Worm (Caenorhabditis elegans) whole organism, L4 larva: ENCODE results near the gene R04F11.2.
A peak's percentile ranks its signal among the peaks of the same experiment; 100 is the strongest.

Source experiments
- D1046.2 ChIP-seq: fragments of 200-800 bp; sonication (Bioruptor generic); IDR thresholded peaks from 2 replicates; pipeline ENCODE4 v1.3.6; 2022; ENCODE audit warnings: missing genetic modification characterization, missing compliant biosample characterization
- F44E2.7 ChIP-seq: fragments of 200-800 bp; sonication (Bioruptor generic); IDR thresholded peaks from 2 replicates; pipeline ENCODE4 v2.1.2; 2022; ENCODE audit warnings: missing genetic modification characterization, missing compliant biosample characterization
- R02D3.7 ChIP-seq: fragments of 150-350 bp; sonication (generic microtip); optimal IDR thresholded peaks from 3 replicates; lab custom pipeline; 2014; ENCODE audit warnings: missing biosample characterization, missing genetic modification characterization
- T20F7.1 ChIP-seq: fragments of 200-800 bp; sonication (Bioruptor generic); optimal IDR thresholded peaks from 2 replicates; lab custom pipeline; 2018; ENCODE audit warnings: mild to moderate bottlenecking, missing genetic modification characterization, missing compliant biosample characterization
- ZK546.5 ChIP-seq, 2 experiments: sonication (generic microtip); optimal IDR thresholded peaks; 2 replicates each; lab custom pipeline; 2017; ENCODE audit warnings: missing biosample characterization in 2 of 2, missing genetic modification characterization in 2 of 2
- aly-2 ChIP-seq: sonication (generic microtip); optimal IDR thresholded peaks from 2 replicates; lab custom pipeline; 2018; ENCODE audit warnings: missing biosample characterization, missing genetic modification characterization
- ceh-20 ChIP-seq: fragments of 200-800 bp; sonication (Bioruptor generic); IDR thresholded peaks from 2 replicates; pipeline ENCODE4 v1.3.6; 2022; ENCODE audit warnings: missing genetic modification reagents, missing genetic modification characterization, missing compliant biosample characterization
- ceh-32 ChIP-seq: sonication (generic microtip); optimal IDR thresholded peaks from 2 replicates; lab custom pipeline; 2016; ENCODE audit warnings: mild to moderate bottlenecking, missing genetic modification characterization, missing compliant biosample characterization; ENCODE audit not compliant: poor library complexity
- ceh-44 ChIP-seq: fragments of 200-800 bp; sonication (Bioruptor generic); IDR thresholded peaks from 2 replicates; pipeline ENCODE4 v1.3.6; 2022; ENCODE audit warnings: missing genetic modification reagents, missing genetic modification characterization, missing compliant biosample characterization
- ctbp-1 ChIP-seq: fragments of 200-800 bp; sonication (Bioruptor generic); IDR thresholded peaks from 2 replicates; pipeline ENCODE4 v1.3.6; 2022; ENCODE audit warnings: missing genetic modification reagents, missing genetic modification characterization, missing compliant biosample characterization
- daf-16 ChIP-seq, 3 experiments: sonication (generic microtip); optimal IDR thresholded peaks; 2 replicates each; lab custom pipeline; 2016 to 2017; ENCODE audit warnings: missing genetic modification characterization in 3 of 3, missing genetic modification reagents in 3 of 3, mild to moderate bottlenecking in 2 of 3, missing compliant biosample characterization in 2 of 3, missing biosample characterization in 1 of 3, moderate library complexity in 1 of 3
- dmd-6 ChIP-seq: fragments of 200-800 bp; sonication (Bioruptor generic); IDR thresholded peaks from 2 replicates; pipeline ENCODE4 v1.3.6; 2022; ENCODE audit warnings: missing genetic modification reagents, missing genetic modification characterization, missing compliant biosample characterization
- dmd-8 ChIP-seq: fragments of 200-800 bp; sonication (Bioruptor generic); IDR thresholded peaks from 2 replicates; pipeline ENCODE4 v1.3.6; 2022; ENCODE audit warnings: missing genetic modification characterization, missing compliant biosample characterization
- dpl-1 ChIP-seq: fragments of 150-350 bp; optimal IDR thresholded peaks from 2 replicates; lab custom pipeline; 2014; ENCODE audit warnings: missing biosample characterization, missing genetic modification reagents, missing genetic modification characterization
- dve-1 ChIP-seq: sonication (generic microtip); optimal IDR thresholded peaks from 2 replicates; lab custom pipeline; 2017; ENCODE audit warnings: antibody characterized with exemption, mild to moderate bottlenecking, missing genetic modification characterization, missing compliant biosample characterization; ENCODE audit not compliant: insufficient read depth
- fkh-10 ChIP-seq: fragments of 150-350 bp; optimal IDR thresholded peaks from 2 replicates; lab custom pipeline; 2014; ENCODE audit warnings: missing biosample characterization, missing genetic modification reagents, missing genetic modification characterization
- hif-1 ChIP-seq, 2 experiments: sonication (generic microtip); optimal IDR thresholded peaks; 2 replicates each; lab custom pipeline; 2016 to 2017; ENCODE audit warnings: missing compliant biosample characterization in 2 of 2, missing genetic modification characterization in 2 of 2, missing genetic modification reagents in 2 of 2, missing genotype in 2 of 2, mild to moderate bottlenecking in 1 of 2
- hlh-11 ChIP-seq: fragments of 200-800 bp; sonication (Bioruptor generic); optimal IDR thresholded peaks from 2 replicates; lab custom pipeline; 2018; ENCODE audit warnings: mild to moderate bottlenecking, missing genetic modification characterization, missing compliant biosample characterization
- hlh-30 ChIP-seq: sonication (generic microtip); optimal IDR thresholded peaks from 2 replicates; lab custom pipeline; 2017; ENCODE audit warnings: antibody characterized with exemption, mild to moderate bottlenecking, missing genetic modification characterization, missing compliant biosample characterization; ENCODE audit not compliant: insufficient read depth
- jun-1 ChIP-seq: fragments of 150-350 bp; optimal IDR thresholded peaks from 2 replicates; lab custom pipeline; 2014; ENCODE audit warnings: missing biosample characterization, missing genetic modification reagents, missing genetic modification characterization
- lim-7 ChIP-seq: fragments of 200-800 bp; sonication (Bioruptor generic); IDR thresholded peaks from 2 replicates; pipeline ENCODE4 v1.3.6; 2022; ENCODE audit warnings: missing genetic modification characterization, missing compliant biosample characterization
- lin-13 ChIP-seq: fragments of 150-350 bp; optimal IDR thresholded peaks from 2 replicates; lab custom pipeline; 2014; ENCODE audit warnings: missing biosample characterization, missing genetic modification reagents, missing genetic modification characterization
- lin-15B ChIP-seq: fragments of 150-350 bp; sonication (generic microtip); optimal IDR thresholded peaks from 3 replicates; lab custom pipeline; 2014; ENCODE audit warnings: missing biosample characterization, missing genetic modification characterization
- lin-38 ChIP-seq: fragments of 200-800 bp; sonication (Bioruptor generic); IDR thresholded peaks from 2 replicates; pipeline ENCODE4 v1.3.6; 2022; ENCODE audit warnings: missing genetic modification reagents, missing genetic modification characterization, missing compliant biosample characterization
- lin-39 ChIP-seq: fragments of 150-350 bp; optimal IDR thresholded peaks from 2 replicates; lab custom pipeline; 2014; ENCODE audit warnings: missing biosample characterization, missing genetic modification reagents, missing genetic modification characterization
- lsy-2 ChIP-seq, 2 experiments: fragments of 150-350 bp in 1 of 2; sonication (generic microtip) in 1 of 2; optimal IDR thresholded peaks; 2 replicates each; lab custom pipeline; 2014 to 2017; ENCODE audit warnings: missing biosample characterization in 2 of 2, missing genetic modification characterization in 2 of 2
- madf-5 ChIP-seq, 2 experiments: fragments of 200-800 bp; sonication (Bioruptor generic); IDR thresholded peaks; 2 replicates each; pipeline ENCODE4 v1.3.6; 2022; ENCODE audit warnings: missing compliant biosample characterization in 2 of 2, missing genetic modification characterization in 2 of 2
- madf-9 ChIP-seq: fragments of 200-800 bp; sonication (Bioruptor generic); conservative IDR thresholded peaks from 2 replicates; pipeline ENCODE4 v1.3.6; 2022; ENCODE audit warnings: missing genetic modification reagents, missing genetic modification characterization, missing compliant biosample characterization
- mdl-1 ChIP-seq, 2 experiments: fragments of 150-350 bp in 1 of 2; sonication (generic microtip) in 1 of 2; optimal IDR thresholded peaks; 2 replicates each; lab custom pipeline; 2014 to 2017; ENCODE audit warnings: missing biosample characterization in 2 of 2, missing genetic modification characterization in 2 of 2
- mep-1 ChIP-seq: fragments of 150-350 bp; sonication (generic microtip); optimal IDR thresholded peaks from 3 replicates; lab custom pipeline; 2014; ENCODE audit warnings: missing biosample characterization, missing genetic modification characterization
- mxl-3 ChIP-seq: fragments of 200-800 bp; sonication (Bioruptor generic); optimal IDR thresholded peaks from 2 replicates; lab custom pipeline; 2018; ENCODE audit warnings: mild to moderate bottlenecking, missing genetic modification characterization, missing compliant biosample characterization
- nhr-102 ChIP-seq: sonication (generic microtip); optimal IDR thresholded peaks from 2 replicates; lab custom pipeline; 2016; ENCODE audit warnings: mild to moderate bottlenecking, missing genetic modification characterization, moderate library complexity, missing compliant biosample characterization
- nhr-11 ChIP-seq: fragments of 150-350 bp; optimal IDR thresholded peaks from 2 replicates; lab custom pipeline; 2014; ENCODE audit warnings: missing biosample characterization, missing genetic modification characterization
- nhr-41 ChIP-seq: fragments of 200-800 bp; sonication (Bioruptor generic); IDR thresholded peaks from 2 replicates; pipeline ENCODE4 v1.3.6; 2022; ENCODE audit warnings: missing genetic modification reagents, missing genetic modification characterization, missing compliant biosample characterization
- nhr-6 ChIP-seq: fragments of 150-350 bp; optimal IDR thresholded peaks from 2 replicates; lab custom pipeline; 2014; ENCODE audit warnings: missing biosample characterization, missing genetic modification characterization
- nhr-77 ChIP-seq: fragments of 150-350 bp; optimal IDR thresholded peaks from 2 replicates; lab custom pipeline; 2014; ENCODE audit warnings: missing biosample characterization, missing genetic modification characterization
- pha-4 ChIP-seq, 2 experiments: fragments of 150-350 bp in 1 of 2; fragments of 200-800 bp in 1 of 2; sonication (Bioruptor generic) in 1 of 2; IDR thresholded peaks in 1 of 2; optimal IDR thresholded peaks in 1 of 2; 2 replicates each; pipeline versions ENCODE4 v1.3.6 to Lab custom; 2014 to 2022; ENCODE audit warnings: missing genetic modification characterization in 2 of 2, missing genetic modification reagents in 2 of 2, missing biosample characterization in 1 of 2, missing compliant biosample characterization in 1 of 2
- php-3 ChIP-seq: fragments of 200-800 bp; sonication (Bioruptor generic); IDR thresholded peaks from 2 replicates; pipeline ENCODE4 v1.3.6; 2022; ENCODE audit warnings: missing genetic modification reagents, missing genetic modification characterization, missing compliant biosample characterization
- pqm-1 ChIP-seq: sonication (generic microtip); optimal IDR thresholded peaks from 2 replicates; lab custom pipeline; 2017; ENCODE audit warnings: missing biosample characterization, missing genetic modification characterization
- sdz-12 ChIP-seq: fragments of 200-800 bp; sonication (Bioruptor generic); optimal IDR thresholded peaks from 2 replicates; lab custom pipeline; 2018; ENCODE audit warnings: mild to moderate bottlenecking, missing genetic modification characterization, missing compliant biosample characterization
- set-16 ChIP-seq: fragments of 200-800 bp; sonication (Bioruptor generic); IDR thresholded peaks from 2 replicates; pipeline ENCODE4 v1.3.6; 2022; ENCODE audit warnings: missing genetic modification reagents, missing genetic modification characterization, missing compliant biosample characterization
- snpc-1.2 ChIP-seq: fragments of 200-800 bp; sonication (Bioruptor generic); IDR thresholded peaks from 2 replicates; pipeline ENCODE4 v1.3.6; 2022; ENCODE audit warnings: missing genetic modification reagents, missing genetic modification characterization, missing compliant biosample characterization
- spr-1 ChIP-seq: sonication (generic microtip); optimal IDR thresholded peaks from 2 replicates; lab custom pipeline; 2016; ENCODE audit warnings: mild to moderate bottlenecking, missing genetic modification characterization, missing compliant biosample characterization
- tag-97 ChIP-seq: fragments of 200-800 bp; sonication (Bioruptor generic); IDR thresholded peaks from 2 replicates; pipeline ENCODE4 v1.3.6; 2022; ENCODE audit warnings: missing genetic modification characterization, missing compliant biosample characterization
- tra-1 ChIP-seq: fragments of 200-800 bp; sonication (Bioruptor generic); IDR thresholded peaks from 2 replicates; pipeline ENCODE4 v1.3.6; 2022; ENCODE audit warnings: missing genetic modification reagents, missing genetic modification characterization, missing compliant biosample characterization
- unc-130 ChIP-seq: sonication (generic microtip); optimal IDR thresholded peaks from 2 replicates; lab custom pipeline; 2016; ENCODE audit warnings: missing genetic modification reagents, missing genetic modification characterization, missing compliant biosample characterization
- zip-11 ChIP-seq: fragments of 200-800 bp; sonication (Bioruptor generic); IDR thresholded peaks from 2 replicates; pipeline ENCODE4 v1.3.6; 2022; ENCODE audit warnings: missing genetic modification characterization, missing compliant biosample characterization

Gene R04F11.2

ce11 chrV:12288577-12288976 is 29.6 kb upstream of the R04F11.2 start, which contains the start of gene rskd-1:
Gene rskd-1 (minus strand): TSS chrV:12288615.
- TF ChIP-seq lin-39 (no peak), tra-1 (no peak), dmd-6 (GFP tag; lab: Robert Waterston, UW) (no peak), T20F7.1 (peak; percentile 40), lin-13 (GFP tag; lab: Kevin White, UChicago) (no peak), mdl-1 (tag; optimal IDR thresholded peaks at IDR 0.05; lab: Kevin White, UChicago) (no peak), pqm-1 (tag; lab: Kevin White, UChicago) (no peak), sdz-12 (no peak), lsy-2 (tag; optimal IDR thresholded peaks at IDR 0.05; lab: Kevin White, UChicago) (peak in 1 of 2 experiments; percentile 40), nhr-11 (tag; lab: Kevin White, UChicago) (no peak), dve-1 (tag; lab: Kevin White, UChicago) (peak; percentile 17), nhr-6 (tag; lab: Kevin White, UChicago) (peak; percentile 76), jun-1 (no peak), madf-9 (GFP tag; lab: Robert Waterston, UW) (no peak), nhr-41 (no peak), hlh-11 (tag; lab: Kevin White, UChicago) (no peak), pha-4 (GFP tag; IDR thresholded peaks at IDR 0.05; lab: Robert Waterston, UW) (no peak), pha-4 (tag; optimal IDR thresholded peaks at IDR 0.05; lab: Kevin White, UChicago) (peak; percentile 78), D1046.2 (GFP tag; lab: Robert Waterston, UW) (no peak), R02D3.7 (tag; lab: Kevin White, UChicago) (no peak), unc-130 (no peak), nhr-102 (no peak), dpl-1 (GFP tag; lab: Kevin White, UChicago) (peak; percentile 1), tag-97 (GFP tag; lab: Robert Waterston, UW) (no peak), hlh-30 (tag; lab: Kevin White, UChicago) (peak; percentile 38), hif-1 (tag; optimal IDR thresholded peaks at IDR 0.05; lab: Kevin White, UChicago) (no peak), fkh-10 (no peak), ZK546.5 (tag; optimal IDR thresholded peaks at IDR 0.05; lab: Kevin White, UChicago) (no peak), ceh-32 (tag; lab: Kevin White, UChicago) (no peak), set-16 (no peak), lin-15B (no peak), mep-1 (tag; lab: Kevin White, UChicago) (peak; percentile 32), aly-2 (tag; lab: Kevin White, UChicago) (no peak), ctbp-1 (GFP tag; lab: Robert Waterston, UW) (no peak), ceh-20 (GFP tag; lab: Robert Waterston, UW) (no peak), madf-5 (GFP tag; IDR thresholded peaks at IDR 0.05; lab: Robert Waterston, UW) (no peak), dmd-8 (GFP tag; lab: Robert Waterston, UW) (no peak), F44E2.7 (GFP tag; lab: Robert Waterston, UW) (no peak), nhr-77 (tag; lab: Kevin White, UChicago) (no peak), snpc-1.2 (GFP tag; lab: Robert Waterston, UW) (no peak), zip-11 (GFP tag; lab: Robert Waterston, UW) (no peak), ceh-44 (GFP tag; lab: Robert Waterston, UW) (no peak), spr-1 (no peak), php-3 (GFP tag; lab: Robert Waterston, UW) (no peak), daf-16 (GFP tag; optimal IDR thresholded peaks at IDR 0.05; lab: Kevin White, UChicago) (peak in 1 of 2 experiments; percentile 10), daf-16 (tag; optimal IDR thresholded peaks at IDR 0.05; lab: Kevin White, UChicago) (peak; percentile 73), lim-7 (GFP tag; lab: Robert Waterston, UW) (no peak), mxl-3 (GFP tag; lab: Kevin White, UChicago) (no peak), lin-38 (GFP tag; lab: Robert Waterston, UW) (peak; percentile 9; the same call in 1 of the 2 replicates)
